Fruit fly (Drosophila melanogaster) whole organism, adult: Measurements from ENCODE around the gene bou.

Experiments used
- CG14711 ChIP-seq: fragments of 200-800 bp; sonication (Bioruptor generic); optimal IDR thresholded peaks from 2 replicates; lab custom pipeline; 2018; ENCODE audit warnings: missing biosample characterization, mild to moderate bottlenecking, missing genetic modification characterization, moderate library complexity
- CG7045 ChIP-seq: fragments of 200-800 bp; sonication (Bioruptor generic); optimal IDR thresholded peaks from 2 replicates; lab custom pipeline; 2017; ENCODE audit warnings: missing biosample characterization, mild to moderate bottlenecking, missing genetic modification characterization
- kay ChIP-seq: fragments of 200-800 bp; sonication (Bioruptor generic); peaks from one replicate; lab custom pipeline; 2016; ENCODE audit warnings: missing biosample characterization, missing genetic modification characterization, borderline replicate concordance
- toe ChIP-seq: fragments of 200-800 bp; sonication (Bioruptor generic); optimal IDR thresholded peaks from 2 replicates; lab custom pipeline; 2016; ENCODE audit warnings: missing biosample characterization, missing genetic modification characterization

dm6 chrX:7007693-7008092 is 21.4 kb downstream of the bou start:
- no peak for TF ChIP-seq kay (GFP tag; lab: Kevin White, UChicago)
- TF ChIP-seq CG14711 (tag; lab: Kevin White, UChicago), result peak; percentile 13
- no peak for TF ChIP-seq CG7045
- TF ChIP-seq toe, result no peak
